Fruit fly (Drosophila melanogaster): ENCODE measurements around the gene RpS19b.
A peak's percentile ranks its signal among the peaks of the same experiment; 100 is the strongest.

The RpS19b gene

DNA sequence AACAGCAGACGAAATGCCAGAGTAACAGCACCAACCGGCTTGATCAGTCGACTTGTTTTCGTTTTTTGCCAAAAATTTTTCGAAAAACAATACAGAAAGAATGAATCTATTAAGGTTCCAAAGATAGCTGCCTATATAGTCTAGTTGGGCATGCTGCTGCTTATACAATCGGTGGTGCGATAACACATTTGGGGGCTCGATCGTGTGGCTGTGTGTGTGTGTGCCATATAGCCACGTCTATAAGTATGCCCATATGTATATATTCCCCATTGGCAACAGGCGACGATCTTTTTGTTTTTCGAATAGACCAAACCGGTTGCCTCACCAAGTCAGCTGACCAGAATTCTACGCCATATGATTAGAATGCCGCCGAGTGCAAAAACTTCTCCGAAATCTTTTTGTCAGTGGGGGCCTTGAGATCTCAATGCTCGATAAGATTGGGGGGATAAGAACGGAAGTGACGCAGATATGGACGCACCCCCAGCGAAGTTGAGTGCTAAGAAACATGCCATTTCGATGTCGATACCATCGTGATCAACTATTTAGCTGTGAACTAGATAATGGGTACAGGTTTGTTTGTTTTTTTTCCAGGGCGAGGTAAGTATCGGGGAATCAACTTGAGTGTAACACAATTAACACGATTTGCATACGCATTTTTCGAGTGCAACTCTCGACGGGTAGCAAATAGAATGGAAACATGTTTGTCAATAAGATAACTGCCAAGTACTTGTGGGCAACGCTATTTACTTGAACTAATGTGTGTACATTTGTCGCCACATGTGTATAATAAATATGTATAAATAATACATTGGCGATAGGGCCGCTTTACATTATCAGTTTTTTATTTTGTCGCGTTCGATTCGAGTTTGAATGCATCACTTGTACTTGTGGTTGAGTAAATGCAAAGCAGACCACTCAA, 6.8 kb upstream of the RpS19b start (continued):
- TF ChIP-seq ash1 (GFP tag; optimal IDR thresholded peaks at IDR 0.05) (peak; percentile 61), gsb-n (tag; optimal IDR thresholded peaks at IDR 0.05) (peak; percentile 87), da (GFP tag; optimal IDR thresholded peaks at IDR 0.05) (no peak), Dip2 (GFP tag; IDR thresholded peaks at IDR 0.05) (no peak), CG10959 (GFP tag; IDR thresholded peaks at IDR 0.05) (peak; percentile 46), cwo (GFP tag; optimal IDR thresholded peaks at IDR 0.05) (peak; percentile 40), phol (tag; optimal IDR thresholded peaks at IDR 0.05) (peak; percentile 6), CG34224 (GFP tag; IDR thresholded peaks at IDR 0.05; ENCODE audit: partially characterized antibody) (0 out of 3 replicates have a peak, but pooled peaks have one; percentile 21), Myb (GFP tag; optimal IDR thresholded peaks at IDR 0.05) (no peak), Lpt (GFP tag; optimal IDR thresholded peaks at IDR 0.05) (no peak), hb (GFP tag; IDR thresholded peaks at IDR 0.05; ENCODE audit: partially characterized antibody) (no peak), Dref (GFP tag; IDR thresholded peaks at IDR 0.05) (no peak), onecut (GFP tag; IDR thresholded peaks at IDR 0.05) (peak; percentile 84), CG12299 (tag; optimal IDR thresholded peaks at IDR 0.05) (peak; percentile 89), Atf6 (GFP tag; IDR thresholded peaks at IDR 0.05) (peak; percentile 78), Atf-2 (GFP tag; optimal IDR thresholded peaks at IDR 0.05) (peak; percentile 44), dmrt11E (tag; optimal IDR thresholded peaks at IDR 0.05) (peak; percentile 87), CG17612 (GFP tag; IDR thresholded peaks at IDR 0.05) (no peak), Xbp1 (GFP tag; optimal IDR thresholded peaks at IDR 0.05) (no peak), Bteb2 (GFP tag; optimal IDR thresholded peaks at IDR 0.05) (peak; percentile 64), CG18599 (GFP tag; optimal IDR thresholded peaks at IDR 0.05) (peak; percentile 83), CG33557 (GFP tag; optimal IDR thresholded peaks at IDR 0.05) (peak; percentile 94), hkb (optimal IDR thresholded peaks at IDR 0.05) (no peak), hkb (GFP tag; IDR thresholded peaks at IDR 0.05) (peak; percentile 89), CG15696 (tag; optimal IDR thresholded peaks at IDR 0.05) (peak; percentile 93), hth (optimal IDR thresholded peaks at IDR 0.05) (no peak), BtbVII (GFP tag; optimal IDR thresholded peaks at IDR 0.05) (peak; percentile 72), CG10209 (GFP tag; optimal IDR thresholded peaks at IDR 0.05) (peak; percentile 91), CG15479 (GFP tag; optimal IDR thresholded peaks at IDR 0.05) (peak; percentile 69), CG14667 (GFP tag; IDR thresholded peaks at IDR 0.05) (no peak; the same call in 1 of the 2 replicates), dysf (GFP tag; IDR thresholded peaks at IDR 0.05) (peak; percentile 41; the same call in 1 of the 3 replicates), CG10366 (GFP tag; IDR thresholded peaks at IDR 0.05) (peak; percentile 62), CG11560 (tag; IDR thresholded peaks at IDR 0.05) (no peak), CG7745 (tag; optimal IDR thresholded peaks at IDR 0.05) (peak; percentile 87), CG7271 (tag; optimal IDR thresholded peaks at IDR 0.05) (peak; percentile 62), chn (GFP tag; optimal IDR thresholded peaks at IDR 0.05) (peak; percentile 47), CG12659 (GFP tag; optimal IDR thresholded peaks at IDR 0.05) (peak; percentile 82), CG9437 (GFP tag; optimal IDR thresholded peaks at IDR 0.05) (peak; percentile 29), CG7372 (GFP tag; IDR thresholded peaks at IDR 0.05) (peak; percentile 38; the same call in 1 of the 2 replicates), maf-S (GFP tag; optimal IDR thresholded peaks at IDR 0.05) (peak; percentile 40), CG15601 (tag; optimal IDR thresholded peaks at IDR 0.05) (peak; percentile 96), CG2202 (tag; optimal IDR thresholded peaks at IDR 0.05) (peak; percentile 94), CG12104 (GFP tag; optimal IDR thresholded peaks at IDR 0.05) (peak; percentile 76), Sox100B (GFP tag; optimal IDR thresholded peaks at IDR 0.05) (peak; percentile 90), CG4820 (GFP tag; optimal IDR thresholded peaks at IDR 0.05) (peak; percentile 60), Dbx (GFP tag; IDR thresholded peaks at IDR 0.05) (peak; percentile 81), CG6765 (GFP tag; optimal IDR thresholded peaks at IDR 0.05) (peak; percentile 76), pita (GFP tag; optimal IDR thresholded peaks at IDR 0.05) (no peak), Vsx1 (GFP tag; optimal IDR thresholded peaks at IDR 0.05) (peak; percentile 95)
